Fruit fly (Drosophila melanogaster): ENCODE measurements around the gene CG11600.
A peak's percentile ranks its signal among the peaks of the same experiment; 100 is the strongest.

CG11600 gene

dm6 chr3R:12647954-12648353 is 11.6 kb downstream of the CG11600 start, which contains the start of gene Dtg:
TSS of gene Dtg (plus strand) at chr3R:12648058.
- TF ChIP-seq toe (GFP tag; optimal IDR thresholded peaks at IDR 0.05) (no peak), cic (GFP tag; optimal IDR thresholded peaks at IDR 0.05) (no peak), CG14711 (tag; optimal IDR thresholded peaks at IDR 0.05) (no peak), Clk (GFP tag; optimal IDR thresholded peaks at IDR 0.05) (no peak), Hr96 (GFP tag; optimal IDR thresholded peaks at IDR 0.05) (no peak), CG11617 (GFP tag; optimal IDR thresholded peaks at IDR 0.05) (no peak), Crg-1 (GFP tag; optimal IDR thresholded peaks at IDR 0.05) (no peak), pad (GFP tag; optimal IDR thresholded peaks at IDR 0.05) (no peak), CG33017 (tag; optimal IDR thresholded peaks at IDR 0.05) (no peak), CG7101 (tag; optimal IDR thresholded peaks at IDR 0.05) (no peak), CG7045 (GFP tag; optimal IDR thresholded peaks at IDR 0.05) (no peak), Mnt (GFP tag; optimal IDR thresholded peaks at IDR 0.05) (no peak), CG5204 (GFP tag; optimal IDR thresholded peaks at IDR 0.05) (no peak), bab1 (GFP tag; optimal IDR thresholded peaks at IDR 0.05) (no peak), cnc (optimal IDR thresholded peaks at IDR 0.05) (no peak), CG12768 (GFP tag; optimal IDR thresholded peaks at IDR 0.05) (no peak), CG1620 (GFP tag; optimal IDR thresholded peaks at IDR 0.05) (no peak), kay (GFP tag; ENCODE audit: borderline replicate concordance) (no peak), ovo (GFP tag; optimal IDR thresholded peaks at IDR 0.05) (no peak), tj (GFP tag; optimal IDR thresholded peaks at IDR 0.05) (no peak)

dm6 chr3R:12649099-12650029 is 13.0 kb downstream of the CG11600 start:
- no peak for TF ChIP-seq tj (GFP tag; optimal IDR thresholded peaks at IDR 0.05)
- no peak for TF ChIP-seq Mnt (GFP tag; optimal IDR thresholded peaks at IDR 0.05)
- no peak for TF ChIP-seq bab1 (GFP tag; optimal IDR thresholded peaks at IDR 0.05)
- no peak for TF ChIP-seq cic (GFP tag; optimal IDR thresholded peaks at IDR 0.05)
- no peak for TF ChIP-seq cnc (optimal IDR thresholded peaks at IDR 0.05)
- TF ChIP-seq CG1620 (GFP tag; optimal IDR thresholded peaks at IDR 0.05): no peak
- TF ChIP-seq CG5204 (GFP tag; optimal IDR thresholded peaks at IDR 0.05): no peak
- TF ChIP-seq CG12768 (GFP tag; optimal IDR thresholded peaks at IDR 0.05): no peak
- no peak for TF ChIP-seq CG33017 (tag; optimal IDR thresholded peaks at IDR 0.05)
- no peak for TF ChIP-seq Clk (GFP tag; optimal IDR thresholded peaks at IDR 0.05)
- TF ChIP-seq CG11617 (GFP tag; optimal IDR thresholded peaks at IDR 0.05): no peak
- no peak for TF ChIP-seq ovo (GFP tag; optimal IDR thresholded peaks at IDR 0.05)
- TF ChIP-seq kay (GFP tag; ENCODE audit: borderline replicate concordance): no peak
- no peak for TF ChIP-seq pad (GFP tag; optimal IDR thresholded peaks at IDR 0.05)
- TF ChIP-seq CG14711 (tag; optimal IDR thresholded peaks at IDR 0.05): no peak

- TF ChIP-seq Crg-1 (GFP tag; optimal IDR thresholded peaks at IDR 0.05): no peak
- no peak for TF ChIP-seq CG7101 (tag; optimal IDR thresholded peaks at IDR 0.05)
- TF ChIP-seq Clk (GFP tag; optimal IDR thresholded peaks at IDR 0.05): no peak
- no peak for TF ChIP-seq CG5204 (GFP tag; optimal IDR thresholded peaks at IDR 0.05)
- no peak for TF ChIP-seq toe (GFP tag; optimal IDR thresholded peaks at IDR 0.05)
- no peak for TF ChIP-seq tj (GFP tag; optimal IDR thresholded peaks at IDR 0.05)
- no peak for TF ChIP-seq CG1620 (GFP tag; optimal IDR thresholded peaks at IDR 0.05)
- no peak for TF ChIP-seq kay (GFP tag; ENCODE audit: borderline replicate concordance)
- TF ChIP-seq pad (GFP tag; optimal IDR thresholded peaks at IDR 0.05): no peak
- TF ChIP-seq CG11617 (GFP tag; optimal IDR thresholded peaks at IDR 0.05): no peak
- no peak for TF ChIP-seq CG12768 (GFP tag; optimal IDR thresholded peaks at IDR 0.05)
- no peak for TF ChIP-seq Hr96 (GFP tag; optimal IDR thresholded peaks at IDR 0.05)
- no peak for TF ChIP-seq bab1 (GFP tag; optimal IDR thresholded peaks at IDR 0.05)
- TF ChIP-seq Mnt (GFP tag; optimal IDR thresholded peaks at IDR 0.05): no peak
- TF ChIP-seq ovo (GFP tag; optimal IDR thresholded peaks at IDR 0.05): no peak
- TF ChIP-seq CG33017 (tag; optimal IDR thresholded peaks at IDR 0.05): no peak
- no peak for TF ChIP-seq cnc (optimal IDR thresholded peaks at IDR 0.05)
- no peak for TF ChIP-seq cic (GFP tag; optimal IDR thresholded peaks at IDR 0.05)
- TF ChIP-seq CG7045 (GFP tag; optimal IDR thresholded peaks at IDR 0.05): no peak
- TF ChIP-seq CG14711 (tag; optimal IDR thresholded peaks at IDR 0.05): no peak
Measured at dm6 chr3R:12650537-12650936, 14.2 kb downstream of the CG11600 start.

- TF ChIP-seq pad (GFP tag; optimal IDR thresholded peaks at IDR 0.05) (no peak), cnc (optimal IDR thresholded peaks at IDR 0.05) (no peak), tj (GFP tag; optimal IDR thresholded peaks at IDR 0.05) (no peak), CG1620 (GFP tag; optimal IDR thresholded peaks at IDR 0.05) (no peak), Hr96 (GFP tag; optimal IDR thresholded peaks at IDR 0.05) (no peak), CG14711 (tag; optimal IDR thresholded peaks at IDR 0.05) (no peak), ovo (GFP tag; optimal IDR thresholded peaks at IDR 0.05) (no peak), CG11617 (GFP tag; optimal IDR thresholded peaks at IDR 0.05) (no peak), kay (GFP tag; ENCODE audit: borderline replicate concordance) (no peak), cic (GFP tag; optimal IDR thresholded peaks at IDR 0.05) (no peak), Clk (GFP tag; optimal IDR thresholded peaks at IDR 0.05) (no peak), Mnt (GFP tag; optimal IDR thresholded peaks at IDR 0.05) (no peak)
Measured at dm6 chr3R:12652736-12653135, 16.4 kb downstream of the CG11600 start.

dm6 chr3R:12653511-12654252 is 17.3 kb downstream of the CG11600 start:
- no peak for TF ChIP-seq Crg-1 (GFP tag; optimal IDR thresholded peaks at IDR 0.05)
- peak; percentile 27 for TF ChIP-seq CG14711 (tag; optimal IDR thresholded peaks at IDR 0.05)
- peak; percentile 41 for TF ChIP-seq CG7045 (GFP tag; optimal IDR thresholded peaks at IDR 0.05)
- peak; percentile 33 for TF ChIP-seq CG7101 (tag; optimal IDR thresholded peaks at IDR 0.05)
- TF ChIP-seq cic (GFP tag; optimal IDR thresholded peaks at IDR 0.05): no peak
- peak; percentile 40 for TF ChIP-seq toe (GFP tag; optimal IDR thresholded peaks at IDR 0.05)
- peak; percentile 55 for TF ChIP-seq CG5204 (GFP tag; optimal IDR thresholded peaks at IDR 0.05)
- no peak for TF ChIP-seq kay (GFP tag; ENCODE audit: borderline replicate concordance)
- TF ChIP-seq ovo (GFP tag; optimal IDR thresholded peaks at IDR 0.05): no peak
- TF ChIP-seq Clk (GFP tag; optimal IDR thresholded peaks at IDR 0.05): no peak
- TF ChIP-seq Mnt (GFP tag; optimal IDR thresholded peaks at IDR 0.05): no peak
- TF ChIP-seq CG11617 (GFP tag; optimal IDR thresholded peaks at IDR 0.05): no peak
- no peak for TF ChIP-seq CG1620 (GFP tag; optimal IDR thresholded peaks at IDR 0.05)
- no peak for TF ChIP-seq bab1 (GFP tag; optimal IDR thresholded peaks at IDR 0.05)
- TF ChIP-seq CG33017 (tag; optimal IDR thresholded peaks at IDR 0.05): peak; percentile 47
- TF ChIP-seq Hr96 (GFP tag; optimal IDR thresholded peaks at IDR 0.05): peak; percentile 66
- TF ChIP-seq cnc (optimal IDR thresholded peaks at IDR 0.05): no peak
- peak; percentile 6 for TF ChIP-seq tj (GFP tag; optimal IDR thresholded peaks at IDR 0.05)
- peak; percentile 30 for TF ChIP-seq pad (GFP tag; optimal IDR thresholded peaks at IDR 0.05)
- TF ChIP-seq CG12768 (GFP tag; optimal IDR thresholded peaks at IDR 0.05): peak; percentile 46
